Fruit fly (Drosophila melanogaster) whole organism, prepupa: Measurements from ENCODE around the gene CG15256.

ENCODE experiments used
- Blimp-1 ChIP-seq: fragments of 200-800 bp; sonication (Bioruptor generic); optimal IDR thresholded peaks from 3 replicates; lab custom pipeline; 2017; ENCODE audit warnings: missing biosample characterization, missing genetic modification characterization, mild to moderate bottlenecking, moderate library complexity, missing genetic modification reagents
- CG10631 ChIP-seq: fragments of 200-800 bp; sonication (Bioruptor generic); optimal IDR thresholded peaks from 2 replicates; lab custom pipeline; 2016; ENCODE audit warnings: missing biosample characterization, missing genetic modification characterization
- CG11762 ChIP-seq: fragments of 200-800 bp; sonication (Bioruptor generic); optimal IDR thresholded peaks from 3 replicates; lab custom pipeline; 2016; ENCODE audit warnings: missing biosample characterization, missing genetic modification characterization; ENCODE audit not compliant: insufficient read depth
- CG16779 ChIP-seq: fragments of 200-800 bp; sonication (Bioruptor generic); optimal IDR thresholded peaks from 3 replicates; lab custom pipeline; 2017; ENCODE audit warnings: missing biosample characterization, mild to moderate bottlenecking, missing genetic modification characterization
- CG3032 ChIP-seq: fragments of 200-800 bp; optimal IDR thresholded peaks from 2 replicates; lab custom pipeline; 2019; ENCODE audit warnings: missing biosample characterization, mild to moderate bottlenecking, missing genetic modification characterization, moderate library complexity
- CG31627 ChIP-seq: fragments of 200-800 bp; sonication (Bioruptor generic); optimal IDR thresholded peaks from 3 replicates; lab custom pipeline; 2016; ENCODE audit warnings: missing biosample characterization, missing genetic modification characterization
- CG3919 ChIP-seq: fragments of 200-800 bp; sonication (Bioruptor generic); optimal IDR thresholded peaks from 3 replicates; lab custom pipeline; 2016; ENCODE audit warnings: missing biosample characterization, missing genetic modification characterization
- CG4318 ChIP-seq: fragments of 200-800 bp; sonication (Bioruptor generic); optimal IDR thresholded peaks from 3 replicates; lab custom pipeline; 2017; ENCODE audit warnings: missing biosample characterization, mild to moderate bottlenecking, missing genetic modification characterization
- CG6163 ChIP-seq: fragments of 200-800 bp; sonication (Bioruptor generic); IDR thresholded peaks from 3 replicates; pipeline ENCODE4 v1.3.6; 2022; ENCODE audit warnings: missing biosample characterization, missing genetic modification characterization
- CG6276 ChIP-seq: fragments of 200-800 bp; sonication (Bioruptor generic); optimal IDR thresholded peaks from 2 replicates; lab custom pipeline; 2017; ENCODE audit warnings: missing biosample characterization, mild to moderate bottlenecking, missing genetic modification characterization
- CG6792 ChIP-seq: fragments of 200-800 bp; sonication (Bioruptor generic); optimal IDR thresholded peaks from 3 replicates; lab custom pipeline; 2016; ENCODE audit warnings: missing biosample characterization, missing genetic modification characterization
- CG7368 ChIP-seq: fragments of 200-800 bp; sonication (Bioruptor generic); optimal IDR thresholded peaks from 3 replicates; lab custom pipeline; 2016; ENCODE audit warnings: missing biosample characterization, missing genetic modification characterization
- CG8119 ChIP-seq: fragments of 200-800 bp; sonication (Bioruptor generic); IDR thresholded peaks from 3 replicates; pipeline ENCODE4 v1.3.6; 2022; ENCODE audit warnings: missing biosample characterization, missing genetic modification characterization
- CG8319 ChIP-seq: fragments of 200-800 bp; sonication (Bioruptor generic); optimal IDR thresholded peaks from 3 replicates; lab custom pipeline; 2016; ENCODE audit warnings: missing biosample characterization, missing genetic modification characterization
- CG9139 ChIP-seq: fragments of 200-800 bp; sonication (Bioruptor generic); optimal IDR thresholded peaks from 3 replicates; lab custom pipeline; 2017; ENCODE audit warnings: missing biosample characterization, mild to moderate bottlenecking, missing genetic modification characterization
- Eip78C ChIP-seq: fragments of 200-800 bp; sonication (Bioruptor generic); peaks from one replicate; lab custom pipeline; 2016; ENCODE audit warnings: missing biosample characterization, missing genetic modification characterization
- Ets21C ChIP-seq: fragments of 200-800 bp; sonication (Bioruptor generic); optimal IDR thresholded peaks from 3 replicates; lab custom pipeline; 2016; ENCODE audit warnings: missing biosample characterization, missing genetic modification characterization
- Ets96B ChIP-seq: fragments of 200-800 bp; optimal IDR thresholded peaks from 2 replicates; lab custom pipeline; 2019; ENCODE audit warnings: missing biosample characterization, mild to moderate bottlenecking, missing genetic modification characterization, moderate library complexity
- Hr38 ChIP-seq: sonication (Bioruptor generic); optimal IDR thresholded peaks from 2 replicates; lab custom pipeline; 2016; ENCODE audit warnings: missing biosample characterization, missing genetic modification characterization
- Hr4 ChIP-seq: fragments of 200-800 bp; sonication (Bioruptor generic); optimal IDR thresholded peaks from 3 replicates; lab custom pipeline; 2016; ENCODE audit warnings: missing biosample characterization, missing genetic modification characterization
- Lpt ChIP-seq: fragments of 200-800 bp; sonication (Bioruptor generic); optimal IDR thresholded peaks from 3 replicates; lab custom pipeline; 2016; ENCODE audit warnings: missing biosample characterization, missing genetic modification characterization
- Sox102F ChIP-seq: fragments of 200-800 bp; sonication (Bioruptor generic); optimal IDR thresholded peaks from 2 replicates; lab custom pipeline; 2016; ENCODE audit warnings: missing biosample characterization, mild to moderate bottlenecking, missing genetic modification characterization
- Sox14 ChIP-seq: fragments of 200-800 bp; sonication (Bioruptor generic); optimal IDR thresholded peaks from 3 replicates; lab custom pipeline; 2016; ENCODE audit warnings: missing biosample characterization, missing genetic modification characterization
- achi ChIP-seq: fragments of 200-800 bp; sonication (Bioruptor generic); optimal IDR thresholded peaks from 3 replicates; lab custom pipeline; 2016; ENCODE audit warnings: missing biosample characterization, missing genetic modification characterization
- acj6 ChIP-seq: fragments of 200-800 bp; sonication (Bioruptor generic); optimal IDR thresholded peaks from 3 replicates; lab custom pipeline; 2016; ENCODE audit warnings: missing biosample characterization, missing genetic modification characterization
- cyc ChIP-seq: fragments of 200-800 bp; sonication (Bioruptor generic); optimal IDR thresholded peaks from 3 replicates; lab custom pipeline; 2016; ENCODE audit warnings: missing biosample characterization, missing genetic modification characterization
- dac ChIP-seq: fragments of 200-800 bp; sonication (Bioruptor generic); optimal IDR thresholded peaks from 2 replicates; lab custom pipeline; 2017; ENCODE audit warnings: missing biosample characterization, mild to moderate bottlenecking, missing genetic modification characterization
- dsx ChIP-seq: fragments of 200-800 bp; optimal IDR thresholded peaks from 3 replicates; lab custom pipeline; 2019; ENCODE audit warnings: missing biosample characterization, mild to moderate bottlenecking, missing genetic modification characterization, moderate library complexity; ENCODE audit not compliant: poor library complexity, severe bottlenecking
- eg ChIP-seq: fragments of 200-800 bp; sonication (Bioruptor generic); IDR thresholded peaks from 3 replicates; pipeline ENCODE4 v1.3.6; 2022; ENCODE audit warnings: missing biosample characterization, missing genetic modification characterization
- esn ChIP-seq: fragments of 200-800 bp; sonication (Bioruptor generic); optimal IDR thresholded peaks from 2 replicates; lab custom pipeline; 2016; ENCODE audit warnings: missing biosample characterization, mild to moderate bottlenecking, missing genetic modification characterization, moderate library complexity
- fd85E ChIP-seq: fragments of 200-800 bp; sonication (Bioruptor generic); optimal IDR thresholded peaks from 3 replicates; lab custom pipeline; 2016; ENCODE audit warnings: missing biosample characterization, missing genetic modification characterization
- fkh ChIP-seq: fragments of 200-800 bp; sonication (Bioruptor generic); optimal IDR thresholded peaks from 3 replicates; lab custom pipeline; 2017; ENCODE audit warnings: missing biosample characterization, mild to moderate bottlenecking, missing genetic modification characterization, moderate library complexity
- pdm3 ChIP-seq: fragments of 200-800 bp; sonication (Bioruptor generic); optimal IDR thresholded peaks from 3 replicates; lab custom pipeline; 2016; ENCODE audit warnings: missing biosample characterization, missing genetic modification characterization
- svp ChIP-seq: fragments of 200-800 bp; sonication (Bioruptor generic); peaks from one replicate; lab custom pipeline; 2016; ENCODE audit warnings: missing biosample characterization, missing genetic modification characterization
- vri ChIP-seq: fragments of 200-800 bp; sonication (Bioruptor generic); optimal IDR thresholded peaks from 3 replicates; lab custom pipeline; 2016; ENCODE audit warnings: missing biosample characterization, mild to moderate bottlenecking, missing genetic modification characterization

Gene CG15256

DNA sequence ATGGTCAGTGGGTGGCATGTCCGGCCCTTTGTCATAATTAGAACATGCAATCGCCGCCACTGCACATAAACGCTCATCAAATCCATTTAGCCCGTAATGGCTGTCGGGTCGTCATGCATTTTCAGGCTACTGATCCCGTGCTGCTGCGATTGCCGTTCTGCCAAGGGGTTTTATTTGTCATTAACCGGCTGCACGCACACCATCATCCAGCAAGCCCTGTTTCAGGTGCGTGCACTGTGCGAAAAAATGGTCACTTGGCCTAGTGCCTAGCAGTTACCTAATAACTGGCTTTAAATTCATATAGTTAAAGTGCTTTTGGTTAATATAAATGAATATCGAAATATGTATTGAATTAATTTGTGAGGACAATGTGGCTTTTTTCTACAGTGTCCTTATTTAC lies 12.8 kb upstream of the CG15256 start (continued):
- no peak for TF ChIP-seq acj6 (GFP tag; lab: Kevin White, UChicago)
- TF ChIP-seq CG3032 (tag; lab: Kevin White, UChicago) = no peak
- no peak for TF ChIP-seq fkh
- TF ChIP-seq CG7368 (GFP tag; lab: Kevin White, UChicago) = no peak
- no peak for TF ChIP-seq CG9139
- TF ChIP-seq achi (GFP tag; lab: Kevin White, UChicago) = no peak
- no peak for TF ChIP-seq Sox102F (GFP tag; lab: Kevin White, UChicago)
- no peak for TF ChIP-seq Eip78C (GFP tag; lab: Kevin White, UChicago)
- TF ChIP-seq Ets21C (GFP tag; lab: Kevin White, UChicago) = no peak
- TF ChIP-seq fd85E (GFP tag; lab: Kevin White, UChicago) = no peak
- TF ChIP-seq Lpt (GFP tag; lab: Kevin White, UChicago) = no peak
- no peak for TF ChIP-seq CG11762
- TF ChIP-seq Hr4 (GFP tag; lab: Kevin White, UChicago) = no peak
- no peak for TF ChIP-seq CG6792 (GFP tag; lab: Kevin White, UChicago)
- TF ChIP-seq pdm3 (GFP tag; lab: Kevin White, UChicago) = no peak
- TF ChIP-seq esn = no peak
- 0 out of 3 replicates have a peak, but pooled peaks have one; percentile 28 for TF ChIP-seq CG6163 (GFP tag; lab: Robert Waterston, UW)
- no peak for TF ChIP-seq CG8319 (GFP tag; lab: Kevin White, UChicago)
- TF ChIP-seq dac (GFP tag; lab: Kevin White, UChicago) = no peak
- no peak for TF ChIP-seq CG31627 (GFP tag; lab: Kevin White, UChicago)
- TF ChIP-seq vri = no peak
- no peak for TF ChIP-seq CG8119
- no peak for TF ChIP-seq Ets96B
- TF ChIP-seq CG10631 (GFP tag; lab: Kevin White, UChicago) = no peak
- TF ChIP-seq svp (GFP tag; lab: Kevin White, UChicago) = peak; percentile 45
- TF ChIP-seq CG6276 = no peak
- no peak for TF ChIP-seq CG4318
- peak; percentile 22 for TF ChIP-seq cyc (GFP tag; lab: Kevin White, UChicago)
- no peak for TF ChIP-seq dsx (GFP tag; lab: Kevin White, UChicago)
- TF ChIP-seq CG16779 (tag; lab: Kevin White, UChicago) = no peak

DNA sequence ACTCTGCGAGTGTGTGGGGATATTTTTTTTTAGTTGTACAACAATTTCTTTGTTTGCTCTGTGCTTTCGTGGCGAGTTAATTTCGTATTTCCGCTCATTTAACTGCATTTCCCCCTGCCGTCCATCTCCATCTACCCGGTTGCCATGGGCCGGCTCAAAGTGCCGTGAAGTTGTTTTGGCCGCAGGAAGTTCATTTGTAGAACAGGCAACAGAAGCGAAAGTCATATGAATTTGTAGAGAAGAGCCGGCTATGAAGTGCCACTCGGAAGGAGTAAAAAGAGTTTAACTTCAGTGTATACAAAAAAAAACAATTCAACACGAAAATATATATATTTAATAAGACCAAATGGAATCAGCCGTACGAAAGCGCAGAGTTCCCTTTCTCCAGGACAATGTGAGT lies 3.0 kb upstream of the CG15256 start, which contains the start of gene Skadu:
Gene Skadu, plus strand, starts transcription at position 301 of the 400 bp plus-strand sequence.
- TF ChIP-seq Blimp-1 (GFP tag; lab: Kevin White, UChicago) = no peak
- TF ChIP-seq cyc (GFP tag; lab: Kevin White, UChicago) = no peak
- no peak for TF ChIP-seq acj6 (GFP tag; lab: Kevin White, UChicago)
- TF ChIP-seq Sox14 (GFP tag; lab: Kevin White, UChicago) = no peak
- TF ChIP-seq Hr38 = no peak

DNA sequence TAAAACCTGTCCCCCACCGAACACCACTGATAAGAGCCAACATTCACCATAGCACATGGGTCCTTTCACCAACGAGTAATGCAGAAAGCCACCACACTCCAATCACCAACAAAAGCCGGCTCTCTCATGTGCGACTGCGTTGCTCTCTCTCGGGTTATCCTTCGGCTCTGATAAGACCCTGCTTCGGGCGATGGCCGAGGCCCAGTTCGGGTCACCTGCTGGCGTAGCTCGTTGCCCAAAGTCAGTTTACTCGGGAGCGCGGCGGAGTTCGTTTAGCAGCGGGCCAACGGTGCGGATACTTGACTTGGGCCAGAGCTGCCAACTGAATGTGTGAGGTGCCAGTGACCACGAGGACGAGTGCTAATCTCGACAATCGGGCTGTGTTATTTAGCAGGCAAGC lies 2.3 kb downstream of the CG15256 start, which contains the start of gene kek3:
Gene kek3, plus strand, starts transcription at position 244 of the 400 bp plus-strand sequence.
- no peak for TF ChIP-seq CG16779 (tag; lab: Kevin White, UChicago)

DNA sequence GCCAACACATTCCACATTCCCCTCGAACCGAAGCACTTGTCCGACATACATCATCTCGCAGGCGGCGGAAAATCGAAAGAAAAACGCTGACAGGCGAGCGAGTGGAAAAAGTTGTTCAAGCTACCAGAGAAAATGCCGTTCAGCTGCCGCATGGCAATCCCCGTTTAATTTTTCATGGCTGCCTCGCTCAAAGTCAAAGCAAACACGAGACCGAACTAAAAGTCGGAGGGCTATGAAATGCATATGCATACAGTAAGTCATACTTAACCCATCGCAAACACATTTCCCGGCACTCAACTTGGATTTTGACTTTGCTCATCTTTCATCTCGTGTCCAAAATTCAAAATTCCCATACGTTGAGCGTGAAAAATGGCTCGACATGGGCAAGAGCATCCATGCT lies 5.6 kb downstream of the CG15256 start:
- TF ChIP-seq Lpt (GFP tag; lab: Kevin White, UChicago) (no peak), CG6276 (no peak), eg (GFP tag; lab: Robert Waterston, UW) (no peak), CG16779 (tag; lab: Kevin White, UChicago) (no peak), CG3919 (GFP tag; lab: Kevin White, UChicago) (no peak), Sox102F (GFP tag; lab: Kevin White, UChicago) (no peak), Hr38 (no peak), CG6792 (GFP tag; lab: Kevin White, UChicago) (no peak), Sox14 (GFP tag; lab: Kevin White, UChicago) (no peak)
